Worm (Caenorhabditis elegans) whole organism, L2 larva: ENCODE data around the gene srt-28.
A peak's percentile ranks its signal among the peaks of the same experiment; 100 is the strongest.

ENCODE experiments used
- C34F6.9 ChIP-seq: fragments of 150-350 bp; optimal IDR thresholded peaks from 2 replicates; lab custom pipeline; 2014; ENCODE audit warnings: missing biosample characterization, missing genetic modification characterization
- F13H6.1 ChIP-seq: sonication (generic microtip); optimal IDR thresholded peaks from 2 replicates; lab custom pipeline; 2016; ENCODE audit warnings: missing genetic modification characterization, missing compliant biosample characterization
- R02D3.7 ChIP-seq: fragments of 150-350 bp; optimal IDR thresholded peaks from 2 replicates; lab custom pipeline; 2014; ENCODE audit warnings: missing biosample characterization, missing genetic modification characterization
- Y55F3AM.14 ChIP-seq: fragments of 200-800 bp; sonication (Bioruptor generic); optimal IDR thresholded peaks from 2 replicates; lab custom pipeline; 2018; ENCODE audit warnings: mild to moderate bottlenecking, missing genetic modification characterization, missing compliant biosample characterization
- ZK546.5 ChIP-seq: sonication (generic microtip); optimal IDR thresholded peaks from 2 replicates; lab custom pipeline; 2017; ENCODE audit warnings: missing biosample characterization, missing genetic modification characterization
- ama-1 ChIP-seq: fragments of 150-350 bp; optimal IDR thresholded peaks from 2 replicates; lab custom pipeline; 2018; ENCODE audit warnings: inconsistent platforms
- blmp-1 ChIP-seq: sonication (generic microtip); optimal IDR thresholded peaks from 2 replicates; lab custom pipeline; 2017; ENCODE audit warnings: missing genetic modification characterization, mild to moderate bottlenecking, missing compliant biosample characterization, antibody characterized with exemption, moderate library complexity; ENCODE audit not compliant: insufficient read depth
- ceh-16 ChIP-seq: fragments of 150-350 bp; optimal IDR thresholded peaks from 2 replicates; lab custom pipeline; 2014; ENCODE audit warnings: missing biosample characterization, missing genetic modification characterization
- ceh-82 ChIP-seq: fragments of 150-350 bp; optimal IDR thresholded peaks from 2 replicates; lab custom pipeline; 2014; ENCODE audit warnings: missing biosample characterization, missing genetic modification characterization
- dmd-4 ChIP-seq: sonication (generic microtip); optimal IDR thresholded peaks from 2 replicates; lab custom pipeline; 2017; ENCODE audit warnings: missing biosample characterization, missing genetic modification characterization
- elt-1 ChIP-seq: fragments of 150-350 bp; optimal IDR thresholded peaks from 2 replicates; lab custom pipeline; 2014; ENCODE audit warnings: missing biosample characterization, missing genetic modification characterization
- lin-11 ChIP-seq: fragments of 150-350 bp; sonication (generic microtip); optimal IDR thresholded peaks from 2 replicates; lab custom pipeline; 2014; ENCODE audit warnings: missing biosample characterization, missing genetic modification characterization, inconsistent platforms, mixed read lengths
- lin-13 ChIP-seq: fragments of 150-350 bp; optimal IDR thresholded peaks from 2 replicates; lab custom pipeline; 2014; ENCODE audit warnings: missing biosample characterization, missing genetic modification reagents, missing genetic modification characterization
- lsy-2 ChIP-seq, 2 experiments: fragments of 150-350 bp in 1 of 2; sonication (generic microtip) in 1 of 2; optimal IDR thresholded peaks; 2 replicates each; lab custom pipeline; 2014 to 2017; ENCODE audit warnings: missing biosample characterization in 2 of 2, missing genetic modification characterization in 2 of 2
- mbf-1 ChIP-seq: sonication (generic microtip); optimal IDR thresholded peaks from 2 replicates; lab custom pipeline; 2017; ENCODE audit warnings: missing biosample characterization, missing genetic modification characterization
- mdl-1 ChIP-seq, 2 experiments: fragments of 150-350 bp in 1 of 2; sonication (generic microtip) in 1 of 2; optimal IDR thresholded peaks; 2 replicates each; lab custom pipeline; 2017; ENCODE audit warnings: missing biosample characterization in 2 of 2, missing genetic modification characterization in 2 of 2
- nhr-10 ChIP-seq: sonication (generic microtip); optimal IDR thresholded peaks from 2 replicates; lab custom pipeline; 2017; ENCODE audit warnings: missing biosample characterization, missing genetic modification characterization
- nhr-11 ChIP-seq: fragments of 150-350 bp; optimal IDR thresholded peaks from 2 replicates; lab custom pipeline; 2014; ENCODE audit warnings: missing biosample characterization, missing genetic modification characterization
- nhr-12 ChIP-seq: fragments of 150-350 bp; optimal IDR thresholded peaks from 2 replicates; lab custom pipeline; 2014; ENCODE audit warnings: missing biosample characterization, missing genetic modification characterization
- nhr-129 ChIP-seq: fragments of 150-350 bp; optimal IDR thresholded peaks from 2 replicates; lab custom pipeline; 2014; ENCODE audit warnings: missing biosample characterization, missing genetic modification characterization
- nhr-21 ChIP-seq: fragments of 150-350 bp; optimal IDR thresholded peaks from 2 replicates; lab custom pipeline; 2014; ENCODE audit warnings: missing biosample characterization, missing genetic modification characterization
- nhr-23 ChIP-seq: fragments of 150-350 bp; optimal IDR thresholded peaks from 2 replicates; lab custom pipeline; 2014; ENCODE audit warnings: missing biosample characterization, missing genetic modification reagents, missing genetic modification characterization
- nhr-237 ChIP-seq: fragments of 150-350 bp; optimal IDR thresholded peaks from 2 replicates; lab custom pipeline; 2014; ENCODE audit warnings: missing biosample characterization, missing genetic modification characterization
- nhr-25 ChIP-seq: fragments of 150-350 bp; sonication (generic microtip); optimal IDR thresholded peaks from 3 replicates; lab custom pipeline; 2014; ENCODE audit warnings: missing biosample characterization, missing genetic modification characterization
- nhr-6 ChIP-seq: fragments of 150-350 bp; optimal IDR thresholded peaks from 2 replicates; lab custom pipeline; 2014; ENCODE audit warnings: missing biosample characterization, missing genetic modification characterization
- nhr-77 ChIP-seq: fragments of 150-350 bp; optimal IDR thresholded peaks from 2 replicates; lab custom pipeline; 2014; ENCODE audit warnings: missing biosample characterization, missing genetic modification characterization
- peb-1 ChIP-seq: fragments of 150-350 bp; optimal IDR thresholded peaks from 2 replicates; lab custom pipeline; 2014; ENCODE audit warnings: missing biosample characterization, missing genetic modification characterization
- sem-4 ChIP-seq: fragments of 150-350 bp; optimal IDR thresholded peaks from 2 replicates; lab custom pipeline; 2014; ENCODE audit warnings: missing biosample characterization, missing genetic modification reagents, missing genetic modification characterization
- sma-3 ChIP-seq: sonication (generic microtip); optimal IDR thresholded peaks from 2 replicates; lab custom pipeline; 2016; ENCODE audit warnings: missing genetic modification reagents, missing genetic modification characterization, missing compliant biosample characterization
- snpc-4 ChIP-seq: fragments of 150-350 bp; optimal IDR thresholded peaks from 2 replicates; lab custom pipeline; 2014; ENCODE audit warnings: missing biosample characterization, missing genetic modification characterization
- unc-39 ChIP-seq: fragments of 150-350 bp; optimal IDR thresholded peaks from 2 replicates; lab custom pipeline; 2014; ENCODE audit warnings: missing biosample characterization, missing genetic modification characterization
- unc-55 ChIP-seq: fragments of 150-350 bp; sonication (generic microtip); optimal IDR thresholded peaks from 3 replicates; lab custom pipeline; 2014; ENCODE audit warnings: missing biosample characterization, missing genetic modification reagents, missing genetic modification characterization
- zag-1 ChIP-seq: fragments of 150-350 bp; optimal IDR thresholded peaks from 2 replicates; lab custom pipeline; 2014; ENCODE audit warnings: missing biosample characterization, missing genetic modification characterization
- ztf-4 ChIP-seq: fragments of 150-350 bp; optimal IDR thresholded peaks from 2 replicates; lab custom pipeline; 2014; ENCODE audit warnings: missing biosample characterization, missing genetic modification characterization

The srt-28 gene

ce11 chrV:2694389-2694788 lies 19.0 kb downstream of the srt-28 start, which contains the start of gene Y45G12B.2 (continued):
- TF ChIP-seq nhr-21 (peak; percentile 62), snpc-4 (tag; lab: Kevin White, UChicago) (no peak), nhr-237 (tag; lab: Kevin White, UChicago) (no peak), sma-3 (peak; percentile 45), nhr-11 (tag; lab: Kevin White, UChicago) (no peak), R02D3.7 (no peak), mdl-1 (tag; optimal IDR thresholded peaks at IDR 0.05; lab: Kevin White, UChicago) (no peak), nhr-12 (no peak), ceh-82 (tag; lab: Kevin White, UChicago) (no peak), sem-4 (tag; lab: Kevin White, UChicago) (peak; percentile 18), unc-55 (peak; percentile 73), nhr-23 (tag; lab: Kevin White, UChicago) (no peak), ztf-4 (tag; lab: Kevin White, UChicago) (no peak)

ce11 chrV:2690948-2691347 lies 22.5 kb downstream of the srt-28 start:
- TF ChIP-seq snpc-4 (tag; lab: Kevin White, UChicago) (no peak), nhr-77 (no peak), zag-1 (tag; lab: Kevin White, UChicago) (no peak), lin-11 (no peak), peb-1 (tag; lab: Kevin White, UChicago) (no peak), nhr-129 (tag; lab: Kevin White, UChicago) (no peak), sem-4 (tag; lab: Kevin White, UChicago) (no peak), nhr-10 (tag; lab: Kevin White, UChicago) (no peak), lsy-2 (tag; optimal IDR thresholded peaks at IDR 0.05; lab: Kevin White, UChicago) (no peak), lin-13 (GFP tag; lab: Kevin White, UChicago) (no peak), nhr-11 (tag; lab: Kevin White, UChicago) (no peak), mbf-1 (no peak), ZK546.5 (tag; lab: Kevin White, UChicago) (no peak), elt-1 (no peak)
- TF ChIP-seq, all 48 proteins: peak for 0

- TF ChIP-seq sem-4 (tag; lab: Kevin White, UChicago) = no peak
Measured at ce11 chrV:2690478-2690877, 23.0 kb downstream of the srt-28 start.

DNA sequence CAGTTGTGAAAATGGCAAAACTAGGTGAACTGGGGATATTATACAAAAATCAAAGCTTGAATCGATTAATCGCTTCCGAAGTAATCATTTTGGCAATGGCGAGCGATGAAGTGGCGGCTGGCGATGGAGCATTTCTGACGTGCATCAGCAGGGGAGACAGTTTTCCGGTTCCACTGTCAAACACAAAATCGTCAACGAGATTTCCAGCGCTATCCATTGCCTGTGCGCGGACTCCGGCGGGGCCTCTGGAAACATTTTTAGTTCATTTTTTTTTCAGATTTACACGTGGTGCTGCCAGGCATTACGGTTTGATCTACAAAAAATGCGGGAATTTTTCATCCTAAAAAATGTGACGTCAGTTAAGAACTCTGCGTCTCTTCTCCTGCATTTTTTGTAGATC lies 24.9 kb downstream of the srt-28 start:
- TF ChIP-seq nhr-23 (tag; lab: Kevin White, UChicago) (no peak), nhr-77 (no peak), C34F6.9 (tag; lab: Kevin White, UChicago) (no peak), ama-1 (lab: Kevin White, UChicago) (no peak), F13H6.1 (tag; lab: Kevin White, UChicago) (no peak), sma-3 (no peak)

- TF ChIP-seq nhr-6 (no peak), blmp-1 (tag; lab: Kevin White, UChicago) (no peak), nhr-12 (no peak), lin-13 (GFP tag; lab: Kevin White, UChicago) (no peak), Y55F3AM.14 (GFP tag; lab: Kevin White, UChicago) (no peak), ceh-16 (tag; lab: Kevin White, UChicago) (no peak), ama-1 (lab: Kevin White, UChicago) (no peak), nhr-23 (tag; lab: Kevin White, UChicago) (no peak), unc-39 (tag; lab: Kevin White, UChicago) (no peak), F13H6.1 (tag; lab: Kevin White, UChicago) (no peak), ZK546.5 (tag; lab: Kevin White, UChicago) (no peak), nhr-11 (tag; lab: Kevin White, UChicago) (no peak), C34F6.9 (tag; lab: Kevin White, UChicago) (no peak), ztf-4 (tag; lab: Kevin White, UChicago) (no peak), nhr-25 (tag; lab: Kevin White, UChicago) (no peak), dmd-4 (no peak)
- TF ChIP-seq, all 48 proteins: peak for 0
Measured at ce11 chrV:2684227-2684626, 29.2 kb downstream of the srt-28 start.
